1 fruit fly cellular context compared by ENCODE assay signal in genomic region chrX:7693423-7693822, dm6.
TF ChIP-seq lines count a peak whose summit lies in the region.

No protein-coding gene starts in this region.

TF ChIP-seq in whole organism, embryonic, 481 proteins besides CTCF, POLR2A, EP300 and RAD21 (continued from another document):
- TF ChIP-seq seq (GFP tag; IDR thresholded peaks at IDR 0.05; lab: Robert Waterston, UW) (no peak), ssp (GFP tag; IDR thresholded peaks at IDR 0.05; lab: Robert Waterston, UW) (no peak), CG12391 (tag; optimal IDR thresholded peaks at IDR 0.05; lab: Kevin White, UChicago) (no peak), CG34376 (GFP tag; optimal IDR thresholded peaks at IDR 0.05; lab: Kevin White, UChicago) (no peak), Blimp-1 (GFP tag; optimal IDR thresholded peaks at IDR 0.05; lab: Kevin White, UChicago) (no peak), Oli (tag; optimal IDR thresholded peaks at IDR 0.05; lab: Kevin White, UChicago) (peak; percentile 10), CG11696 (GFP tag; IDR thresholded peaks at IDR 0.05; lab: Robert Waterston, UW) (no peak), exex (tag; optimal IDR thresholded peaks at IDR 0.05; lab: Kevin White, UChicago) (no peak), gem (tag; optimal IDR thresholded peaks at IDR 0.05; lab: Kevin White, UChicago) (peak; percentile 31), CG14441 (GFP tag; IDR thresholded peaks at IDR 0.05; lab: Robert Waterston, UW) (0 out of 2 replicates have a peak, but pooled peaks have one; percentile 21), Hsf (GFP tag; optimal IDR thresholded peaks at IDR 0.05; lab: Kevin White, UChicago) (no peak), CG11695 (GFP tag; IDR thresholded peaks at IDR 0.05; lab: Robert Waterston, UW) (no peak), CG3281 (GFP tag; optimal IDR thresholded peaks at IDR 0.05; lab: Kevin White, UChicago) (no peak), CG12769 (tag; optimal IDR thresholded peaks at IDR 0.05; lab: Kevin White, UChicago) (peak; percentile 30), croc (GFP tag; conservative IDR thresholded peaks at IDR 0.05; lab: Robert Waterston, UW) (no peak), CG5953 (GFP tag; IDR thresholded peaks at IDR 0.05; lab: Robert Waterston, UW) (no peak), CG6813 (GFP tag; optimal IDR thresholded peaks at IDR 0.05; lab: Kevin White, UChicago) (no peak), Poxn (GFP tag; IDR thresholded peaks at IDR 0.05; lab: Robert Waterston, UW) (no peak), gt (GFP tag; IDR thresholded peaks at IDR 0.05; lab: Robert Waterston, UW) (no peak), abd-A (tag; optimal IDR thresholded peaks at IDR 0.05; lab: Kevin White, UChicago) (no peak), CG9817 (tag; optimal IDR thresholded peaks at IDR 0.05; lab: Kevin White, UChicago) (no peak), CG2116 (GFP tag; optimal IDR thresholded peaks at IDR 0.05; lab: Kevin White, UChicago) (no peak), Pdp1 (GFP tag; optimal IDR thresholded peaks at IDR 0.05; lab: Kevin White, UChicago) (peak in 1 of 2 experiments; percentile 46), caup (GFP tag; optimal IDR thresholded peaks at IDR 0.05; lab: Kevin White, UChicago; ENCODE audit: severe bottlenecking) (no peak), CG1233 (GFP tag; optimal IDR thresholded peaks at IDR 0.05; lab: Kevin White, UChicago) (no peak), YL-1 (GFP tag; optimal IDR thresholded peaks at IDR 0.05; lab: Kevin White, UChicago) (no peak), Antp (GFP tag; optimal IDR thresholded peaks at IDR 0.05; lab: Kevin White, UChicago) (no peak), Side (GFP tag; optimal IDR thresholded peaks at IDR 0.05; lab: Kevin White, UChicago) (no peak), slou (GFP tag; optimal IDR thresholded peaks at IDR 0.05; lab: Kevin White, UChicago) (no peak), esg (GFP tag; conservative IDR thresholded peaks at IDR 0.05; lab: Robert Waterston, UW) (no peak), CG17912 (GFP tag; optimal IDR thresholded peaks at IDR 0.05; lab: Kevin White, UChicago) (no peak), CG14965 (GFP tag; optimal IDR thresholded peaks at IDR 0.05; lab: Kevin White, UChicago; ENCODE audit: borderline replicate concordance) (no peak), lmd (GFP tag; IDR thresholded peaks at IDR 0.05; lab: Robert Waterston, UW) (no peak), Optix (GFP tag; IDR thresholded peaks at IDR 0.05; lab: Robert Waterston, UW) (no peak), CG10959 (GFP tag; IDR thresholded peaks at IDR 0.05; lab: Robert Waterston, UW) (no peak), bab2 (GFP tag; optimal IDR thresholded peaks at IDR 0.05; lab: Kevin White, UChicago) (no peak), h (optimal IDR thresholded peaks at IDR 0.05; lab: Kevin White, UChicago) (no peak), Lim3 (GFP tag; IDR thresholded peaks at IDR 0.05; lab: Robert Waterston, UW) (no peak), dysf (GFP tag; IDR thresholded peaks at IDR 0.05; lab: Robert Waterston, UW) (peak; percentile 33; the same call in 1 of the 3 replicates), CG4854 (GFP tag; optimal IDR thresholded peaks at IDR 0.05; lab: Kevin White, UChicago) (no peak), CG11247 (GFP tag; IDR thresholded peaks at IDR 0.05; lab: Robert Waterston, UW) (no peak), Gsc (GFP tag; IDR thresholded peaks at IDR 0.05; lab: Robert Waterston, UW) (no peak), btn (GFP tag; optimal IDR thresholded peaks at IDR 0.05; lab: Kevin White, UChicago) (no peak), Nf-YA (GFP tag; IDR thresholded peaks at IDR 0.05; lab: Robert Waterston, UW) (no peak), zf30C (GFP tag; optimal IDR thresholded peaks at IDR 0.05; lab: Kevin White, UChicago) (no peak), CkIIα-i1 (GFP tag; IDR thresholded peaks at IDR 0.05; lab: Robert Waterston, UW) (no peak), cato (GFP tag; optimal IDR thresholded peaks at IDR 0.05; lab: Kevin White, UChicago; ENCODE audit: borderline replicate concordance) (no peak), Med (GFP tag; lab: Kevin White, UChicago) (peak; percentile 77), al (GFP tag; IDR thresholded peaks at IDR 0.05; lab: Robert Waterston, UW) (0 out of 2 replicates have a peak, but pooled peaks have one; percentile 9), CG2678 (tag; optimal IDR thresholded peaks at IDR 0.05; lab: Kevin White, UChicago) (peak; percentile 23), Hr51 (GFP tag; optimal IDR thresholded peaks at IDR 0.05; lab: Kevin White, UChicago) (no peak), CG3407 (GFP tag; optimal IDR thresholded peaks at IDR 0.05; lab: Kevin White, UChicago) (no peak), CG34422 (GFP tag; IDR thresholded peaks at IDR 0.05; lab: Robert Waterston, UW) (no peak), CG13123 (GFP tag; optimal IDR thresholded peaks at IDR 0.05; lab: Kevin White, UChicago) (no peak), HLH3B (GFP tag; IDR thresholded peaks at IDR 0.05; lab: Robert Waterston, UW) (no peak), Sox102F (GFP tag; optimal IDR thresholded peaks at IDR 0.05; lab: Kevin White, UChicago) (peak; percentile 29), CG9727 (GFP tag; optimal IDR thresholded peaks at IDR 0.05; lab: Kevin White, UChicago) (no peak), Xrp1 (GFP tag; IDR thresholded peaks at IDR 0.05; lab: Robert Waterston, UW) (no peak), CG8478 (optimal IDR thresholded peaks at IDR 0.05; lab: Kevin White, UChicago) (no peak), cwo (GFP tag; optimal IDR thresholded peaks at IDR 0.05; lab: Kevin White, UChicago) (no peak), lab (GFP tag; optimal IDR thresholded peaks at IDR 0.05; lab: Kevin White, UChicago) (peak; percentile 21), fd102C (GFP tag; optimal IDR thresholded peaks at IDR 0.05; lab: Kevin White, UChicago) (no peak), CG6175 (GFP tag; IDR thresholded peaks at IDR 0.05; lab: Robert Waterston, UW) (no peak), CG17385 (GFP tag; optimal IDR thresholded peaks at IDR 0.05; lab: Kevin White, UChicago) (no peak)
TF ChIP-seq in whole organism, embryonic: peak in this region for 20.
